Worm (Caenorhabditis elegans) whole organism, L1 larva: ENCODE results near the gene T24D5.4.

Experiments used
- C04F5.9 ChIP-seq: sonication (generic microtip); optimal IDR thresholded peaks from 2 replicates; lab custom pipeline; 2016; ENCODE audit warnings: missing genetic modification characterization, missing compliant biosample characterization
- blmp-1 ChIP-seq: fragments of 150-350 bp; optimal IDR thresholded peaks from 2 replicates; lab custom pipeline; 2014; ENCODE audit warnings: missing biosample characterization, missing genetic modification characterization
- ceh-63 ChIP-seq: fragments of 200-800 bp; sonication (Bioruptor generic); optimal IDR thresholded peaks from 2 replicates; lab custom pipeline; 2018; ENCODE audit warnings: mild to moderate bottlenecking, missing genetic modification characterization, missing compliant biosample characterization
- ceh-82 ChIP-seq, 3 experiments: fragments of 150-350 bp in 1 of 3; sonication (generic microtip) in 2 of 3; optimal IDR thresholded peaks; 2 replicates each; lab custom pipeline; 2014 to 2017; ENCODE audit warnings: missing biosample characterization in 3 of 3, missing genetic modification characterization in 3 of 3
- ceh-90 ChIP-seq: sonication (generic microtip); optimal IDR thresholded peaks from 2 replicates; lab custom pipeline; 2016; ENCODE audit warnings: missing genetic modification characterization, missing compliant biosample characterization
- dsc-1 ChIP-seq: sonication (generic microtip); optimal IDR thresholded peaks from 2 replicates; lab custom pipeline; 2016; ENCODE audit warnings: mild to moderate bottlenecking, missing genetic modification characterization, missing compliant biosample characterization
- efl-1 ChIP-seq, 4 experiments: fragments of 150-350 bp; optimal IDR thresholded peaks in 3 of 4; peaks in 1 of 4; 1 replicate in 1 of 4; 2 replicates in 3 of 4; lab custom pipeline; 2014; ENCODE audit warnings: missing biosample characterization in 2 of 4, missing genetic modification characterization in 2 of 4, missing genetic modification reagents in 2 of 4
- efl-3 ChIP-seq: fragments of 200-800 bp; sonication (Bioruptor generic); optimal IDR thresholded peaks from 2 replicates; lab custom pipeline; 2018; ENCODE audit warnings: mild to moderate bottlenecking, missing genetic modification characterization, missing compliant biosample characterization
- egl-13 ChIP-seq: sonication (generic microtip); optimal IDR thresholded peaks from 2 replicates; lab custom pipeline; 2016; ENCODE audit warnings: missing genotype, missing genetic modification reagents, missing genetic modification characterization, missing compliant biosample characterization
- ets-5 ChIP-seq: fragments of 200-800 bp; sonication (Bioruptor generic); IDR thresholded peaks from 2 replicates; pipeline ENCODE4 v1.3.6; 2022; ENCODE audit warnings: missing genetic modification characterization, missing compliant biosample characterization
- fkh-10 ChIP-seq: sonication (generic microtip); optimal IDR thresholded peaks from 2 replicates; lab custom pipeline; 2017; ENCODE audit warnings: missing biosample characterization, missing genetic modification reagents, missing genetic modification characterization
- fkh-4 ChIP-seq: sonication (generic microtip); optimal IDR thresholded peaks from 2 replicates; lab custom pipeline; 2016; ENCODE audit warnings: missing compliant biosample characterization, missing genetic modification characterization, borderline replicate concordance
- fkh-8 ChIP-seq: sonication (generic microtip); optimal IDR thresholded peaks from 2 replicates; lab custom pipeline; 2016; ENCODE audit warnings: mild to moderate bottlenecking, missing genetic modification characterization, missing compliant biosample characterization
- fos-1 ChIP-seq: fragments of 150-350 bp; optimal IDR thresholded peaks from 2 replicates; lab custom pipeline; 2014; ENCODE audit warnings: missing biosample characterization, missing genetic modification characterization
- grh-1 ChIP-seq: fragments of 200-800 bp; sonication (Bioruptor generic); IDR thresholded peaks from 2 replicates; pipeline ENCODE4 v1.3.6; 2022; ENCODE audit warnings: missing genetic modification reagents, missing genetic modification characterization, missing compliant biosample characterization
- hlh-17 ChIP-seq: fragments of 200-800 bp; sonication (Bioruptor generic); optimal IDR thresholded peaks from 2 replicates; lab custom pipeline; 2018; ENCODE audit warnings: missing genetic modification characterization, mild to moderate bottlenecking, missing compliant biosample characterization, moderate library complexity, borderline replicate concordance
- hlh-4 ChIP-seq: sonication (generic microtip); optimal IDR thresholded peaks from 2 replicates; lab custom pipeline; 2016; ENCODE audit warnings: mild to moderate bottlenecking, missing genetic modification characterization, missing compliant biosample characterization
- irx-1 ChIP-seq: sonication (generic microtip); optimal IDR thresholded peaks from 2 replicates; lab custom pipeline; 2016; ENCODE audit warnings: missing genetic modification characterization, missing compliant biosample characterization
- isw-1 ChIP-seq: fragments of 200-800 bp; sonication (Bioruptor generic); IDR thresholded peaks from 2 replicates; pipeline ENCODE4 v1.3.6; 2022; ENCODE audit warnings: missing genetic modification characterization, missing compliant biosample characterization
- lin-14 ChIP-seq: fragments of 200-800 bp; sonication (Bioruptor generic); optimal IDR thresholded peaks from 2 replicates; lab custom pipeline; 2018; ENCODE audit warnings: mild to moderate bottlenecking, missing genetic modification characterization, moderate library complexity, missing compliant biosample characterization
- lin-35 ChIP-seq, 2 experiments: fragments of 150-350 bp; optimal IDR thresholded peaks; 2 replicates each; lab custom pipeline; 2014; ENCODE audit warnings: missing biosample characterization in 2 of 2, missing genetic modification characterization in 2 of 2, missing genetic modification reagents in 2 of 2
- lsy-2 ChIP-seq, 2 experiments: fragments of 150-350 bp; optimal IDR thresholded peaks; 2 replicates each; lab custom pipeline; 2014; ENCODE audit warnings: missing biosample characterization in 2 of 2, missing genetic modification characterization in 2 of 2
- mdl-1 ChIP-seq, 2 experiments: fragments of 150-350 bp; optimal IDR thresholded peaks; 2 replicates each; lab custom pipeline; 2014 to 2017; ENCODE audit warnings: missing biosample characterization in 2 of 2, missing genetic modification characterization in 2 of 2, inconsistent platforms in 1 of 2
- mef-2 ChIP-seq: fragments of 150-350 bp; optimal IDR thresholded peaks from 2 replicates; lab custom pipeline; 2014; ENCODE audit warnings: missing biosample characterization, missing genetic modification characterization
- mep-1 ChIP-seq: fragments of 150-350 bp; optimal IDR thresholded peaks from 2 replicates; lab custom pipeline; 2014; ENCODE audit warnings: missing biosample characterization, missing genetic modification characterization
- nhr-12 ChIP-seq: sonication (generic microtip); optimal IDR thresholded peaks from 2 replicates; lab custom pipeline; 2017; ENCODE audit warnings: missing biosample characterization, missing genetic modification characterization
- nhr-237 ChIP-seq: fragments of 150-350 bp; optimal IDR thresholded peaks from 2 replicates; lab custom pipeline; 2014; ENCODE audit warnings: missing biosample characterization, missing genetic modification characterization
- nhr-28 ChIP-seq: fragments of 150-350 bp; optimal IDR thresholded peaks from 2 replicates; lab custom pipeline; 2014; ENCODE audit warnings: missing biosample characterization, missing genetic modification characterization
- nhr-47 ChIP-seq: sonication (generic microtip); optimal IDR thresholded peaks from 2 replicates; lab custom pipeline; 2016; ENCODE audit warnings: mild to moderate bottlenecking, missing genetic modification characterization, moderate library complexity, missing compliant biosample characterization
- nhr-71 ChIP-seq: sonication (generic microtip); optimal IDR thresholded peaks from 2 replicates; lab custom pipeline; 2016; ENCODE audit warnings: mild to moderate bottlenecking, missing genetic modification characterization, moderate library complexity, missing compliant biosample characterization
- nhr-85 ChIP-seq: sonication (generic microtip); peaks from one replicate; lab custom pipeline; 2016; ENCODE audit warnings: missing genetic modification characterization, inconsistent platforms, missing compliant biosample characterization
- nhr-90 ChIP-seq: sonication (generic microtip); optimal IDR thresholded peaks from 2 replicates; lab custom pipeline; 2016; ENCODE audit warnings: mild to moderate bottlenecking, missing genetic modification characterization, missing compliant biosample characterization; ENCODE audit not compliant: poor library complexity
- pqm-1 ChIP-seq: sonication (generic microtip); optimal IDR thresholded peaks from 3 replicates; lab custom pipeline; 2017; ENCODE audit warnings: missing biosample characterization, missing genetic modification characterization
- rnt-1 ChIP-seq: sonication (generic microtip); optimal IDR thresholded peaks from 2 replicates; lab custom pipeline; 2016; ENCODE audit warnings: mild to moderate bottlenecking, missing genetic modification characterization, moderate library complexity, missing compliant biosample characterization
- skn-1 ChIP-seq: fragments of 150-350 bp; optimal IDR thresholded peaks from 2 replicates; lab custom pipeline; 2014; ENCODE audit warnings: missing biosample characterization, missing genetic modification characterization
- snpc-4 ChIP-seq: fragments of 150-350 bp; optimal IDR thresholded peaks from 2 replicates; lab custom pipeline; 2014; ENCODE audit warnings: missing biosample characterization, missing genetic modification characterization
- sox-4 ChIP-seq: sonication (generic microtip); optimal IDR thresholded peaks from 2 replicates; lab custom pipeline; 2016; ENCODE audit warnings: missing genetic modification characterization, missing compliant biosample characterization
- sup-37 ChIP-seq: fragments of 200-800 bp; sonication (Bioruptor generic); optimal IDR thresholded peaks from 2 replicates; lab custom pipeline; 2018; ENCODE audit warnings: mild to moderate bottlenecking, missing genetic modification characterization, missing compliant biosample characterization
- swsn-7 ChIP-seq: sonication (generic microtip); optimal IDR thresholded peaks from 2 replicates; lab custom pipeline; 2016; ENCODE audit warnings: missing genetic modification characterization, missing compliant biosample characterization
- tbx-2 ChIP-seq: sonication (generic microtip); optimal IDR thresholded peaks from 2 replicates; lab custom pipeline; 2016; ENCODE audit warnings: missing genetic modification characterization, missing compliant biosample characterization
- unc-30 ChIP-seq: sonication (generic microtip); optimal IDR thresholded peaks from 2 replicates; lab custom pipeline; 2017; ENCODE audit warnings: missing biosample characterization, missing genetic modification characterization
- unc-62 ChIP-seq: fragments of 150-350 bp; optimal IDR thresholded peaks from 2 replicates; lab custom pipeline; 2014; ENCODE audit warnings: missing biosample characterization, missing genetic modification reagents, missing genetic modification characterization
- unc-86 ChIP-seq: sonication (generic microtip); optimal IDR thresholded peaks from 2 replicates; lab custom pipeline; 2016; ENCODE audit warnings: missing genetic modification characterization, missing compliant biosample characterization
- unc-98 ChIP-seq: fragments of 200-800 bp; sonication (Bioruptor generic); IDR thresholded peaks from 2 replicates; pipeline ENCODE4 v1.3.6; 2022; ENCODE audit warnings: missing genetic modification characterization, missing compliant biosample characterization
- vab-15 ChIP-seq: sonication (generic microtip); optimal IDR thresholded peaks from 2 replicates; lab custom pipeline; 2017; ENCODE audit warnings: missing genotype, mild to moderate bottlenecking, missing genetic modification characterization, missing compliant biosample characterization
- xbp-1 ChIP-seq: sonication (generic microtip); optimal IDR thresholded peaks from 2 replicates; lab custom pipeline; 2016; ENCODE audit warnings: missing genetic modification characterization, missing compliant biosample characterization
- zag-1 ChIP-seq: fragments of 150-350 bp; optimal IDR thresholded peaks from 2 replicates; lab custom pipeline; 2014; ENCODE audit warnings: missing biosample characterization, missing genetic modification characterization
- ztf-4 ChIP-seq: fragments of 150-350 bp; optimal IDR thresholded peaks from 2 replicates; lab custom pipeline; 2014; ENCODE audit warnings: missing biosample characterization, missing genetic modification characterization

T24D5.4 gene

ce11 chrX:12640459-12640858 lies 43.5 kb downstream of the T24D5.4 start, which contains the start of gene R09A8.5:
R09A8.5 (minus strand) TSS chrX:12640559.
- TF ChIP-seq hlh-4 (no peak), lin-35 (GFP tag; optimal IDR thresholded peaks at IDR 0.05; lab: Kevin White, UChicago) (no peak), hlh-17 (no peak), vab-15 (tag; lab: Kevin White, UChicago) (no peak), fos-1 (tag; lab: Kevin White, UChicago) (no peak), zag-1 (tag; lab: Kevin White, UChicago) (no peak), nhr-28 (tag; lab: Kevin White, UChicago) (no peak), unc-86 (tag; lab: Kevin White, UChicago) (no peak), unc-30 (tag; lab: Kevin White, UChicago) (no peak), sox-4 (tag; lab: Kevin White, UChicago) (no peak), mef-2 (tag; lab: Kevin White, UChicago) (no peak), nhr-12 (no peak), pqm-1 (tag; lab: Kevin White, UChicago) (no peak)

- TF ChIP-seq vab-15 (tag; lab: Kevin White, UChicago) (no peak), lin-14 (peak; percentile 55), nhr-85 (tag; lab: Kevin White, UChicago) (peak; percentile 76), nhr-71 (tag; lab: Kevin White, UChicago) (no peak), blmp-1 (tag; lab: Kevin White, UChicago) (peak; percentile 90), efl-1 (optimal IDR thresholded peaks at IDR 0.05; lab: Kevin White, UChicago) (no peak), efl-1 (GFP tag; optimal IDR thresholded peaks at IDR 0.05 in 1 of 2; lab: Kevin White, UChicago) (no peak), sox-4 (tag; lab: Kevin White, UChicago) (no peak)
Measured at ce11 chrX:12640961-12641360, 44.0 kb downstream of the T24D5.4 start.

ce11 chrX:12642952-12643351 lies 46.0 kb downstream of the T24D5.4 start:
- TF ChIP-seq efl-3 (GFP tag; lab: Kevin White, UChicago) (no peak), mep-1 (tag; lab: Kevin White, UChicago) (peak; percentile 34), ztf-4 (tag; lab: Kevin White, UChicago) (no peak), unc-98 (no peak), nhr-12 (no peak), swsn-7 (tag; lab: Kevin White, UChicago) (no peak), dsc-1 (tag; lab: Kevin White, UChicago) (no peak), egl-13 (tag; lab: Kevin White, UChicago) (no peak), unc-62 (no peak), grh-1 (GFP tag; lab: Robert Waterston, UW) (no peak), lin-14 (peak; percentile 80), hlh-4 (no peak), blmp-1 (tag; lab: Kevin White, UChicago) (no peak), skn-1 (tag; lab: Kevin White, UChicago) (peak; percentile 10), C04F5.9 (no peak), nhr-237 (tag; lab: Kevin White, UChicago) (no peak), nhr-47 (tag; lab: Kevin White, UChicago) (no peak), xbp-1 (no peak), nhr-90 (tag; lab: Kevin White, UChicago) (no peak), lin-35 (GFP tag; optimal IDR thresholded peaks at IDR 0.05; lab: Kevin White, UChicago) (no peak), mdl-1 (tag; optimal IDR thresholded peaks at IDR 0.05; lab: Kevin White, UChicago) (peak in 1 of 2 experiments; percentile 42), ceh-90 (tag; lab: Kevin White, UChicago) (no peak), ets-5 (GFP tag; lab: Robert Waterston, UW) (no peak), snpc-4 (no peak), isw-1 (GFP tag; lab: Robert Waterston, UW) (no peak), sox-4 (tag; lab: Kevin White, UChicago) (no peak), fkh-8 (tag; lab: Kevin White, UChicago) (no peak), ceh-63 (GFP tag; lab: Kevin White, UChicago) (no peak), tbx-2 (tag; lab: Kevin White, UChicago) (peak; percentile 25), unc-30 (tag; lab: Kevin White, UChicago) (no peak), nhr-28 (tag; lab: Kevin White, UChicago) (no peak), zag-1 (tag; lab: Kevin White, UChicago) (no peak), mef-2 (tag; lab: Kevin White, UChicago) (no peak), lsy-2 (tag; optimal IDR thresholded peaks at IDR 0.05; lab: Kevin White, UChicago) (peak in 1 of 2 experiments; percentile 33), fkh-10 (GFP tag; lab: Kevin White, UChicago) (no peak), irx-1 (tag; lab: Kevin White, UChicago) (no peak), rnt-1 (tag; lab: Kevin White, UChicago) (no peak), sup-37 (no peak), ceh-82 (tag; optimal IDR thresholded peaks at IDR 0.05; lab: Kevin White, UChicago) (no peak), fkh-4 (no peak)
